Fruit fly (Drosophila melanogaster) whole organism, embryonic: ENCODE measurements around the gene fok.

ENCODE experiments used
- Adf1 ChIP-seq: fragments of 200-800 bp; sonication (Bioruptor generic); IDR thresholded peaks from 2 replicates; pipeline ENCODE4 v1.3.6; 2022; ENCODE audit warnings: missing biosample characterization, missing genetic modification characterization
- BEAF-32 ChIP-seq: fragments of 200-800 bp; sonication (Bioruptor generic); optimal IDR thresholded peaks from 3 replicates; lab custom pipeline; 2017; ENCODE audit warnings: missing biosample characterization, missing genetic modification characterization, mild to moderate bottlenecking, moderate library complexity, missing genetic modification reagents
- CG10267 ChIP-seq: fragments of 200-800 bp; sonication (Bioruptor generic); optimal IDR thresholded peaks from 2 replicates; lab custom pipeline; 2018; ENCODE audit warnings: missing biosample characterization, mild to moderate bottlenecking, missing genetic modification characterization, moderate library complexity
- CG10462 ChIP-seq: fragments of 200-800 bp; sonication (Bioruptor generic); optimal IDR thresholded peaks from 2 replicates; lab custom pipeline; 2016; ENCODE audit warnings: missing biosample characterization, missing genetic modification characterization
- CG10565 ChIP-seq: fragments of 200-800 bp; sonication (Bioruptor generic); optimal IDR thresholded peaks from 3 replicates; lab custom pipeline; 2016; ENCODE audit warnings: missing biosample characterization, mild to moderate bottlenecking, missing genetic modification characterization
- CG10654 ChIP-seq: fragments of 200-800 bp; sonication (Bioruptor generic); optimal IDR thresholded peaks from 2 replicates; lab custom pipeline; 2016; ENCODE audit warnings: missing biosample characterization, missing genetic modification characterization
- CG12236 ChIP-seq: fragments of 200-800 bp; sonication (Bioruptor generic); optimal IDR thresholded peaks from 2 replicates; lab custom pipeline; 2016; ENCODE audit warnings: missing biosample characterization, missing genetic modification characterization
- CG12299 ChIP-seq: fragments of 200-800 bp; sonication (Bioruptor generic); optimal IDR thresholded peaks from 2 replicates; lab custom pipeline; 2018; ENCODE audit warnings: missing biosample characterization, mild to moderate bottlenecking, missing genetic modification characterization
- CG12744 ChIP-seq: fragments of 200-800 bp; sonication (Bioruptor generic); optimal IDR thresholded peaks from 2 replicates; lab custom pipeline; 2016; ENCODE audit warnings: missing biosample characterization, missing genetic modification characterization
- CG13296 ChIP-seq: fragments of 200-800 bp; sonication (Bioruptor generic); optimal IDR thresholded peaks from 3 replicates; lab custom pipeline; 2018; ENCODE audit warnings: missing biosample characterization, mild to moderate bottlenecking, missing genetic modification characterization
- CG13775 ChIP-seq: fragments of 200-800 bp; sonication (Bioruptor generic); optimal IDR thresholded peaks from 3 replicates; lab custom pipeline; 2017; ENCODE audit warnings: missing biosample characterization, mild to moderate bottlenecking, missing genetic modification characterization
- CG15269 ChIP-seq: fragments of 200-800 bp; sonication (Bioruptor generic); optimal IDR thresholded peaks from 2 replicates; lab custom pipeline; 2018; ENCODE audit warnings: missing biosample characterization, mild to moderate bottlenecking, missing genetic modification characterization, moderate library complexity
- CG16815 ChIP-seq: fragments of 200-800 bp; sonication (Bioruptor generic); optimal IDR thresholded peaks from 3 replicates; lab custom pipeline; 2017; ENCODE audit warnings: missing biosample characterization, mild to moderate bottlenecking, missing genetic modification characterization
- CG18262 ChIP-seq: fragments of 200-800 bp; optimal IDR thresholded peaks from 3 replicates; lab custom pipeline; 2019; ENCODE audit warnings: missing biosample characterization, mild to moderate bottlenecking, missing genetic modification characterization, moderate library complexity
- CG34376 ChIP-seq: fragments of 200-800 bp; sonication (Bioruptor generic); optimal IDR thresholded peaks from 2 replicates; lab custom pipeline; 2018; ENCODE audit warnings: missing biosample characterization, mild to moderate bottlenecking, missing genetic modification characterization
- CG3847 ChIP-seq: fragments of 200-800 bp; sonication (Bioruptor generic); IDR thresholded peaks from 2 replicates; pipeline ENCODE4 v1.3.6; 2022; ENCODE audit warnings: missing biosample characterization, missing genetic modification characterization
- CG4730 ChIP-seq: fragments of 200-800 bp; sonication (Bioruptor generic); IDR thresholded peaks from 2 replicates; pipeline ENCODE4 v1.3.6; 2022; ENCODE audit warnings: missing biosample characterization, missing genetic modification characterization
- CG5953 ChIP-seq: fragments of 200-800 bp; sonication (Bioruptor generic); IDR thresholded peaks from 2 replicates; pipeline ENCODE4 v1.3.6; 2022; ENCODE audit warnings: missing biosample characterization, missing genetic modification characterization
- CG7963 ChIP-seq: fragments of 200-800 bp; sonication (Bioruptor generic); IDR thresholded peaks from 3 replicates; pipeline ENCODE4 v1.3.6; 2022; ENCODE audit warnings: missing biosample characterization, missing genetic modification characterization; ENCODE audit not compliant: partially characterized antibody
- CG8359 ChIP-seq: fragments of 200-800 bp; sonication (Bioruptor generic); optimal IDR thresholded peaks from 2 replicates; lab custom pipeline; 2017; ENCODE audit warnings: missing biosample characterization, mild to moderate bottlenecking, missing genetic modification characterization, borderline replicate concordance
- CG8478 ChIP-seq: fragments of >200 bp; optimal IDR thresholded peaks from 2 replicates; lab custom pipeline; 2018
- CG9215 ChIP-seq: fragments of 200-800 bp; sonication (Bioruptor generic); IDR thresholded peaks from 2 replicates; pipeline ENCODE4 v1.3.6; 2022; ENCODE audit warnings: missing biosample characterization, missing genetic modification characterization
- CG9609 ChIP-seq: fragments of 200-800 bp; sonication (Bioruptor generic); optimal IDR thresholded peaks from 3 replicates; lab custom pipeline; 2016; ENCODE audit warnings: missing biosample characterization, missing genetic modification characterization
- Chrac-16 ChIP-seq: fragments of 200-800 bp; sonication (Bioruptor generic); optimal IDR thresholded peaks from 3 replicates; lab custom pipeline; 2016; ENCODE audit warnings: missing biosample characterization, missing genetic modification characterization
- Dad ChIP-seq: fragments of 200-800 bp; sonication (Bioruptor generic); optimal IDR thresholded peaks from 3 replicates; lab custom pipeline; 2016; ENCODE audit warnings: missing biosample characterization, missing genetic modification characterization
- HLH54F ChIP-seq: fragments of 200-800 bp; sonication (Bioruptor generic); optimal IDR thresholded peaks from 3 replicates; lab custom pipeline; 2016; ENCODE audit warnings: missing biosample characterization, missing genetic modification characterization
- HmgD ChIP-seq: fragments of 200-800 bp; sonication (Bioruptor generic); optimal IDR thresholded peaks from 3 replicates; lab custom pipeline; 2016; ENCODE audit warnings: missing biosample characterization, missing genetic modification characterization
- Hsf ChIP-seq: fragments of 200-800 bp; sonication (Bioruptor generic); optimal IDR thresholded peaks from 3 replicates; lab custom pipeline; 2016; ENCODE audit warnings: missing biosample characterization, missing genetic modification characterization
- Nf-YA ChIP-seq: fragments of 200-800 bp; sonication (Bioruptor generic); IDR thresholded peaks from 2 replicates; pipeline ENCODE4 v1.3.6; 2022; ENCODE audit warnings: missing biosample characterization, missing genetic modification characterization
- Poxn ChIP-seq: fragments of 200-800 bp; sonication (Bioruptor generic); IDR thresholded peaks from 2 replicates; pipeline ENCODE4 v1.3.6; 2022; ENCODE audit warnings: missing biosample characterization, missing genetic modification characterization
- ara ChIP-seq: fragments of 200-800 bp; sonication (Bioruptor generic); IDR thresholded peaks from 2 replicates; pipeline ENCODE4 v1.3.6; 2022; ENCODE audit warnings: missing biosample characterization, missing genetic modification characterization
- bigmax ChIP-seq: fragments of 200-800 bp; sonication (Bioruptor generic); optimal IDR thresholded peaks from 2 replicates; lab custom pipeline; 2018; ENCODE audit warnings: missing biosample characterization, mild to moderate bottlenecking, missing genetic modification characterization
- chm ChIP-seq: fragments of 200-800 bp; sonication (Bioruptor generic); IDR thresholded peaks from 2 replicates; pipeline ENCODE4 v1.3.6; 2022; ENCODE audit warnings: missing biosample characterization, missing genetic modification characterization
- chn ChIP-seq: fragments of 200-800 bp; sonication (Bioruptor generic); optimal IDR thresholded peaks from 2 replicates; lab custom pipeline; 2016; ENCODE audit warnings: missing biosample characterization, missing genetic modification characterization
- dan ChIP-seq: fragments of 200-800 bp; sonication (Bioruptor generic); IDR thresholded peaks from 2 replicates; pipeline ENCODE4 v1.3.6; 2022; ENCODE audit warnings: missing biosample characterization, missing genetic modification characterization
- disco-r ChIP-seq: fragments of 200-800 bp; sonication (Bioruptor generic); optimal IDR thresholded peaks from 2 replicates; lab custom pipeline; 2016; ENCODE audit warnings: missing biosample characterization, missing genetic modification characterization
- ewg ChIP-seq: fragments of 200-800 bp; sonication (Bioruptor generic); optimal IDR thresholded peaks from 3 replicates; lab custom pipeline; 2017; ENCODE audit warnings: mild to moderate bottlenecking, missing biosample characterization, missing genetic modification reagents, missing genetic modification characterization
- ftz-f1 ChIP-seq: fragments of 200-800 bp; sonication (Bioruptor generic); optimal IDR thresholded peaks from 2 replicates; lab custom pipeline; 2016; ENCODE audit warnings: missing biosample characterization, missing genetic modification characterization
- gcm2 ChIP-seq: fragments of 200-800 bp; sonication (Bioruptor generic); optimal IDR thresholded peaks from 2 replicates; lab custom pipeline; 2016; ENCODE audit warnings: missing biosample characterization, missing genetic modification characterization
- h ChIP-seq: fragments of >200 bp; optimal IDR thresholded peaks from 2 replicates; lab custom pipeline; 2017
- hbn ChIP-seq: fragments of 200-800 bp; sonication (Bioruptor generic); IDR thresholded peaks from 2 replicates; pipeline ENCODE4 v1.3.6; 2022; ENCODE audit warnings: missing biosample characterization, missing genetic modification characterization; ENCODE audit not compliant: partially characterized antibody
- jing ChIP-seq: fragments of 200-800 bp; sonication (Bioruptor generic); optimal IDR thresholded peaks from 2 replicates; lab custom pipeline; 2018; ENCODE audit warnings: missing biosample characterization, mild to moderate bottlenecking, missing genetic modification characterization
- nerfin-1 ChIP-seq: fragments of 200-800 bp; sonication (Bioruptor generic); optimal IDR thresholded peaks from 3 replicates; lab custom pipeline; 2019; ENCODE audit warnings: missing biosample characterization, mild to moderate bottlenecking, missing genetic modification characterization, moderate library complexity
- pnt ChIP-seq: fragments of 200-800 bp; sonication (Bioruptor generic); optimal IDR thresholded peaks from 3 replicates; lab custom pipeline; 2016; ENCODE audit warnings: missing biosample characterization, missing genetic modification characterization
- run ChIP-seq: fragments of 200-800 bp; sonication (Bioruptor generic); optimal IDR thresholded peaks from 3 replicates; lab custom pipeline; 2018; ENCODE audit warnings: missing biosample characterization, mild to moderate bottlenecking, missing genetic modification characterization
- slou ChIP-seq: fragments of 200-800 bp; sonication (Bioruptor generic); optimal IDR thresholded peaks from 3 replicates; lab custom pipeline; 2016; ENCODE audit warnings: missing biosample characterization, missing genetic modification characterization
- zen2 ChIP-seq: fragments of 200-800 bp; sonication (Bioruptor generic); IDR thresholded peaks from 3 replicates; pipeline ENCODE4 v1.3.6; 2022; ENCODE audit warnings: missing biosample characterization, missing genetic modification characterization; ENCODE audit not compliant: partially characterized antibody

Gene fok

dm6 chr2L:20091094-20091679 is 6.3 kb upstream of the fok start, which contains the start of the genes CG10747 and Pyroxd1 (continued):
- TF ChIP-seq run (peak; percentile 94), ewg (GFP tag; lab: Kevin White, UChicago) (peak; percentile 92), CG10267 (tag; lab: Kevin White, UChicago) (peak; percentile 89), slou (GFP tag; lab: Kevin White, UChicago) (peak; percentile 90), zen2 (GFP tag; lab: Robert Waterston, UW) (no peak)

DNA sequence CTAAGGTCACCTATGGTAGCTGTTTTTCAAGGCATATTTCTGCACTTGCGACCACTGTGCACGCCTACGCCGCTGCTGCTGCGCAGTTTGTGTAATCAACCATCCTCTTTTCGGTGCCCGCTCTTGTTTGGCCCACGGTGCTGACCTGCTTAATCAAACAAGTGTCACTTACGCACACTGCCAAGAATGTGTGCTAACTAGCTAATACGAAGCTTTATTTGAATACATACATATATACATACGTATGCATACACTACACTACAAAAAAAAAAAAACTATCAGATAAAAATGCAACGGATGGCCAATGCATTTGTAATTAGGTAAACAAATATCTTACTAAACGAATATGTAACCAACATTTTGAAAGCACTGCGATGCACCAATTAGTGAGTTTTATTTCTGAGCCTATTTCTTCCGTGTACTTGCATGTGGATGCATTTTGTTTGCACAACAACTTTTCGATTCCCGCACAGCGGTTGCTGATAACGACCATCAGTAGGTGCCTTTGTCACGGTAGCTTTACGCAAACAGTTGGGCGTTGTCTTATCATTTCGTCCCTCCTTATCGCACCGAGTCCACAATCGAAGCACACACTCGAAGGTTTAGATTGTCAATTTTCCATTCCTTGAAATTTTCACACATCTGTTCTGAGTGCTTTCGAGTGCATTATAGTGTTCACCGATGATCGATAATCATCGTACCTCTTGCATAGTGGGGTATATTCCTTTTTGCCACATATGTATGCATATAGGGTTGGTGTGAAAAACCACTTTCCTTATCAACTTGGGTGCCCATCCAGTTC is 1.6 kb upstream of the fok start:
- TF ChIP-seq CG4730 (GFP tag; lab: Robert Waterston, UW) (peak; percentile 90), CG12299 (tag; lab: Kevin White, UChicago) (peak; percentile 67), Chrac-16 (peak; percentile 72), hbn (no peak), CG15269 (tag; lab: Kevin White, UChicago) (peak; percentile 83), BEAF-32 (no peak), Nf-YA (peak; percentile 73), disco-r (peak; percentile 71), CG8359 (peak; percentile 56), CG16815 (GFP tag; lab: Kevin White, UChicago) (peak; percentile 53), CG10654 (GFP tag; lab: Kevin White, UChicago) (peak; percentile 71), HLH54F (GFP tag; lab: Kevin White, UChicago) (peak; percentile 60), chn (peak; percentile 71), Adf1 (GFP tag; lab: Robert Waterston, UW) (peak; percentile 90), CG9215 (GFP tag; lab: Robert Waterston, UW) (peak; percentile 29; the same call in 1 of the 2 replicates), slou (GFP tag; lab: Kevin White, UChicago) (no peak), Poxn (GFP tag; lab: Robert Waterston, UW) (no peak), CG10565 (peak; percentile 56), ftz-f1 (GFP tag; lab: Kevin White, UChicago) (peak; percentile 64), dan (GFP tag; lab: Robert Waterston, UW) (peak; percentile 51; the same call in 1 of the 2 replicates), gcm2 (peak; percentile 84), nerfin-1 (tag; lab: Kevin White, UChicago) (peak; percentile 77), CG5953 (GFP tag; lab: Robert Waterston, UW) (peak; percentile 83), CG34376 (GFP tag; lab: Kevin White, UChicago) (peak; percentile 69), CG18262 (tag; lab: Kevin White, UChicago) (peak; percentile 83), ara (GFP tag; lab: Robert Waterston, UW) (peak; percentile 93), CG12744 (GFP tag; lab: Kevin White, UChicago) (peak; percentile 66), CG13296 (GFP tag; lab: Kevin White, UChicago) (peak; percentile 85), CG10462 (GFP tag; lab: Kevin White, UChicago) (peak; percentile 70), Hsf (GFP tag; lab: Kevin White, UChicago) (peak; percentile 83), bigmax (peak; percentile 40), CG3847 (peak; percentile 51), jing (GFP tag; lab: Kevin White, UChicago) (peak; percentile 62), CG12236 (GFP tag; lab: Kevin White, UChicago) (peak; percentile 88), chm (GFP tag; lab: Robert Waterston, UW) (peak; percentile 83; the same call in 1 of the 2 replicates), CG8478 (lab: Kevin White, UChicago) (no peak), HmgD (GFP tag; lab: Kevin White, UChicago) (peak; percentile 8), pnt (GFP tag; lab: Kevin White, UChicago) (peak; percentile 80), CG7963 (GFP tag; lab: Robert Waterston, UW) (no peak), Dad (peak; percentile 59), h (no peak), CG13775 (GFP tag; lab: Kevin White, UChicago) (peak; percentile 61), CG9609 (GFP tag; lab: Kevin White, UChicago) (peak; percentile 78)
